Worm (Caenorhabditis elegans) whole organism, L4 larva: ENCODE measurements around the gene F37C12.18.
A peak's percentile ranks its signal among the peaks of the same experiment; 100 is the strongest.

Experiments
- D1046.2 ChIP-seq: fragments of 200-800 bp; sonication (Bioruptor generic); IDR thresholded peaks from 2 replicates; pipeline ENCODE4 v1.3.6; 2022; ENCODE audit warnings: missing genetic modification characterization, missing compliant biosample characterization
- F26F4.8 ChIP-seq: fragments of 200-800 bp; sonication (Bioruptor generic); conservative IDR thresholded peaks from 2 replicates; pipeline ENCODE4 v1.3.6; 2022; ENCODE audit warnings: missing genetic modification characterization, missing compliant biosample characterization
- R02D3.7 ChIP-seq: fragments of 150-350 bp; sonication (generic microtip); optimal IDR thresholded peaks from 3 replicates; lab custom pipeline; 2014; ENCODE audit warnings: missing biosample characterization, missing genetic modification characterization
- ZK337.2 ChIP-seq: fragments of 200-800 bp; sonication (Bioruptor generic); IDR thresholded peaks from 2 replicates; pipeline ENCODE4 v1.3.6; 2022; ENCODE audit warnings: missing genetic modification reagents, missing genetic modification characterization, missing compliant biosample characterization
- ZK546.5 ChIP-seq, 2 experiments: sonication (generic microtip); optimal IDR thresholded peaks; 2 replicates each; lab custom pipeline; 2017; ENCODE audit warnings: missing biosample characterization in 2 of 2, missing genetic modification characterization in 2 of 2
- aha-1 ChIP-seq: fragments of 150-350 bp; peaks from one replicate; lab custom pipeline; 2014; ENCODE audit warnings: missing biosample characterization, missing genetic modification characterization
- ceh-20 ChIP-seq: fragments of 200-800 bp; sonication (Bioruptor generic); IDR thresholded peaks from 2 replicates; pipeline ENCODE4 v1.3.6; 2022; ENCODE audit warnings: missing genetic modification reagents, missing genetic modification characterization, missing compliant biosample characterization
- ceh-28 ChIP-seq: fragments of 150-350 bp; optimal IDR thresholded peaks from 2 replicates; lab custom pipeline; 2014; ENCODE audit warnings: missing biosample characterization, missing genetic modification reagents, missing genetic modification characterization
- ces-1 ChIP-seq: fragments of 150-350 bp; sonication (generic microtip); optimal IDR thresholded peaks from 4 replicates; lab custom pipeline; 2014; ENCODE audit warnings: missing biosample characterization, missing genetic modification reagents, missing genetic modification characterization
- daf-12 ChIP-seq: fragments of 150-350 bp; optimal IDR thresholded peaks from 2 replicates; lab custom pipeline; 2014; ENCODE audit warnings: missing biosample characterization, missing genetic modification reagents, missing genetic modification characterization
- daf-19 ChIP-seq: fragments of 200-800 bp; sonication (Bioruptor generic); conservative IDR thresholded peaks from 2 replicates; pipeline ENCODE4 v1.3.6; 2022; ENCODE audit warnings: missing genetic modification characterization, missing compliant biosample characterization
- dmd-6 ChIP-seq: fragments of 200-800 bp; sonication (Bioruptor generic); IDR thresholded peaks from 2 replicates; pipeline ENCODE4 v1.3.6; 2022; ENCODE audit warnings: missing genetic modification reagents, missing genetic modification characterization, missing compliant biosample characterization
- dmd-8 ChIP-seq: fragments of 200-800 bp; sonication (Bioruptor generic); IDR thresholded peaks from 2 replicates; pipeline ENCODE4 v1.3.6; 2022; ENCODE audit warnings: missing genetic modification characterization, missing compliant biosample characterization
- dmd-9 ChIP-seq: fragments of 200-800 bp; sonication (Bioruptor generic); IDR thresholded peaks from 2 replicates; pipeline ENCODE4 v1.3.6; 2022; ENCODE audit warnings: missing genetic modification reagents, missing genetic modification characterization, missing compliant biosample characterization
- dpl-1 ChIP-seq: fragments of 150-350 bp; optimal IDR thresholded peaks from 2 replicates; lab custom pipeline; 2014; ENCODE audit warnings: missing biosample characterization, missing genetic modification reagents, missing genetic modification characterization
- fos-1 ChIP-seq: fragments of 150-350 bp; optimal IDR thresholded peaks from 2 replicates; lab custom pipeline; 2014; ENCODE audit warnings: missing biosample characterization, missing genetic modification characterization
- gei-8 ChIP-seq: fragments of 200-800 bp; sonication (Bioruptor generic); optimal IDR thresholded peaks from 2 replicates; lab custom pipeline; 2018; ENCODE audit warnings: mild to moderate bottlenecking, missing genetic modification characterization, missing compliant biosample characterization
- hlh-11 ChIP-seq: fragments of 200-800 bp; sonication (Bioruptor generic); optimal IDR thresholded peaks from 2 replicates; lab custom pipeline; 2018; ENCODE audit warnings: mild to moderate bottlenecking, missing genetic modification characterization, missing compliant biosample characterization
- hlh-30 ChIP-seq: sonication (generic microtip); optimal IDR thresholded peaks from 2 replicates; lab custom pipeline; 2017; ENCODE audit warnings: antibody characterized with exemption, mild to moderate bottlenecking, missing genetic modification characterization, missing compliant biosample characterization; ENCODE audit not compliant: insufficient read depth
- lin-1 ChIP-seq: fragments of 200-800 bp; sonication (Bioruptor generic); IDR thresholded peaks from 2 replicates; pipeline ENCODE4 v1.3.6; 2022; ENCODE audit warnings: missing genetic modification reagents, missing genetic modification characterization, missing compliant biosample characterization
- lin-13 ChIP-seq: fragments of 150-350 bp; optimal IDR thresholded peaks from 2 replicates; lab custom pipeline; 2014; ENCODE audit warnings: missing biosample characterization, missing genetic modification reagents, missing genetic modification characterization
- lin-38 ChIP-seq: fragments of 200-800 bp; sonication (Bioruptor generic); IDR thresholded peaks from 2 replicates; pipeline ENCODE4 v1.3.6; 2022; ENCODE audit warnings: missing genetic modification reagents, missing genetic modification characterization, missing compliant biosample characterization
- lsy-2 ChIP-seq, 2 experiments: fragments of 150-350 bp in 1 of 2; sonication (generic microtip) in 1 of 2; optimal IDR thresholded peaks; 2 replicates each; lab custom pipeline; 2014 to 2017; ENCODE audit warnings: missing biosample characterization in 2 of 2, missing genetic modification characterization in 2 of 2
- madf-5 ChIP-seq, 2 experiments: fragments of 200-800 bp; sonication (Bioruptor generic); IDR thresholded peaks; 2 replicates each; pipeline ENCODE4 v1.3.6; 2022; ENCODE audit warnings: missing compliant biosample characterization in 2 of 2, missing genetic modification characterization in 2 of 2
- madf-9 ChIP-seq: fragments of 200-800 bp; sonication (Bioruptor generic); conservative IDR thresholded peaks from 2 replicates; pipeline ENCODE4 v1.3.6; 2022; ENCODE audit warnings: missing genetic modification reagents, missing genetic modification characterization, missing compliant biosample characterization
- mdl-1 ChIP-seq, 2 experiments: fragments of 150-350 bp in 1 of 2; sonication (generic microtip) in 1 of 2; optimal IDR thresholded peaks; 2 replicates each; lab custom pipeline; 2014 to 2017; ENCODE audit warnings: missing biosample characterization in 2 of 2, missing genetic modification characterization in 2 of 2
- mdt-29 ChIP-seq: fragments of 200-800 bp; sonication (Bioruptor generic); IDR thresholded peaks from 2 replicates; pipeline ENCODE4 v1.3.6; 2022; ENCODE audit warnings: missing genetic modification reagents, missing genetic modification characterization, missing compliant biosample characterization
- mes-2 ChIP-seq: sonication (generic microtip); optimal IDR thresholded peaks from 2 replicates; lab custom pipeline; 2016; ENCODE audit warnings: missing genotype, mild to moderate bottlenecking, missing genetic modification characterization, missing compliant biosample characterization; ENCODE audit not compliant: poor library complexity, severe bottlenecking
- nhr-10 ChIP-seq: fragments of 150-350 bp; optimal IDR thresholded peaks from 2 replicates; lab custom pipeline; 2014; ENCODE audit warnings: missing biosample characterization, missing genetic modification characterization
- nhr-102 ChIP-seq: sonication (generic microtip); optimal IDR thresholded peaks from 2 replicates; lab custom pipeline; 2016; ENCODE audit warnings: mild to moderate bottlenecking, missing genetic modification characterization, moderate library complexity, missing compliant biosample characterization
- nhr-11 ChIP-seq: fragments of 150-350 bp; optimal IDR thresholded peaks from 2 replicates; lab custom pipeline; 2014; ENCODE audit warnings: missing biosample characterization, missing genetic modification characterization
- nhr-25 ChIP-seq: sonication (generic microtip); optimal IDR thresholded peaks from 2 replicates; lab custom pipeline; 2017; ENCODE audit warnings: missing genetic modification characterization, mild to moderate bottlenecking, missing compliant biosample characterization, antibody characterized with exemption, moderate library complexity, borderline replicate concordance; ENCODE audit not compliant: insufficient read depth
- nhr-28 ChIP-seq: fragments of 150-350 bp; optimal IDR thresholded peaks from 2 replicates; lab custom pipeline; 2014; ENCODE audit warnings: missing biosample characterization, missing genetic modification characterization
- nhr-41 ChIP-seq: fragments of 200-800 bp; sonication (Bioruptor generic); IDR thresholded peaks from 2 replicates; pipeline ENCODE4 v1.3.6; 2022; ENCODE audit warnings: missing genetic modification reagents, missing genetic modification characterization, missing compliant biosample characterization
- nhr-42 ChIP-seq: fragments of 200-800 bp; sonication (Bioruptor generic); IDR thresholded peaks from 2 replicates; pipeline ENCODE4 v1.3.6; 2022; ENCODE audit warnings: missing genetic modification characterization, missing compliant biosample characterization
- nhr-48 ChIP-seq: sonication (generic microtip); optimal IDR thresholded peaks from 2 replicates; lab custom pipeline; 2016; ENCODE audit warnings: mild to moderate bottlenecking, missing genetic modification characterization, missing compliant biosample characterization
- nhr-6 ChIP-seq: fragments of 150-350 bp; optimal IDR thresholded peaks from 2 replicates; lab custom pipeline; 2014; ENCODE audit warnings: missing biosample characterization, missing genetic modification characterization
- pha-4 ChIP-seq, 2 experiments: fragments of 150-350 bp in 1 of 2; fragments of 200-800 bp in 1 of 2; sonication (Bioruptor generic) in 1 of 2; IDR thresholded peaks in 1 of 2; optimal IDR thresholded peaks in 1 of 2; 2 replicates each; pipeline versions ENCODE4 v1.3.6 to Lab custom; 2014 to 2022; ENCODE audit warnings: missing genetic modification characterization in 2 of 2, missing genetic modification reagents in 2 of 2, missing biosample characterization in 1 of 2, missing compliant biosample characterization in 1 of 2
- pqm-1 ChIP-seq: sonication (generic microtip); optimal IDR thresholded peaks from 2 replicates; lab custom pipeline; 2017; ENCODE audit warnings: missing biosample characterization, missing genetic modification characterization
- saeg-2 ChIP-seq: fragments of 200-800 bp; sonication (Bioruptor generic); IDR thresholded peaks from 2 replicates; pipeline ENCODE4 v1.3.6; 2022; ENCODE audit warnings: missing genetic modification reagents, missing genetic modification characterization, missing compliant biosample characterization
- set-16 ChIP-seq: fragments of 200-800 bp; sonication (Bioruptor generic); IDR thresholded peaks from 2 replicates; pipeline ENCODE4 v1.3.6; 2022; ENCODE audit warnings: missing genetic modification reagents, missing genetic modification characterization, missing compliant biosample characterization
- skn-1 ChIP-seq: fragments of 150-350 bp; optimal IDR thresholded peaks from 2 replicates; lab custom pipeline; 2014; ENCODE audit warnings: missing biosample characterization, missing genetic modification characterization
- snpc-4 ChIP-seq: fragments of 150-350 bp; optimal IDR thresholded peaks from 2 replicates; lab custom pipeline; 2014; ENCODE audit warnings: missing biosample characterization, missing genetic modification characterization
- spr-3 ChIP-seq: fragments of 200-800 bp; sonication (Bioruptor generic); optimal IDR thresholded peaks from 2 replicates; lab custom pipeline; 2018; ENCODE audit warnings: mild to moderate bottlenecking, missing genetic modification characterization, missing compliant biosample characterization
- zfp-2 ChIP-seq: sonication (generic microtip); optimal IDR thresholded peaks from 2 replicates; lab custom pipeline; 2016; ENCODE audit warnings: mild to moderate bottlenecking, missing genetic modification characterization, missing compliant biosample characterization
- zip-11 ChIP-seq: fragments of 200-800 bp; sonication (Bioruptor generic); IDR thresholded peaks from 2 replicates; pipeline ENCODE4 v1.3.6; 2022; ENCODE audit warnings: missing genetic modification characterization, missing compliant biosample characterization
- zip-2 ChIP-seq: fragments of 150-350 bp; optimal IDR thresholded peaks from 2 replicates; lab custom pipeline; 2014; ENCODE audit warnings: missing biosample characterization, missing genetic modification characterization

F37C12.18 gene

DNA sequence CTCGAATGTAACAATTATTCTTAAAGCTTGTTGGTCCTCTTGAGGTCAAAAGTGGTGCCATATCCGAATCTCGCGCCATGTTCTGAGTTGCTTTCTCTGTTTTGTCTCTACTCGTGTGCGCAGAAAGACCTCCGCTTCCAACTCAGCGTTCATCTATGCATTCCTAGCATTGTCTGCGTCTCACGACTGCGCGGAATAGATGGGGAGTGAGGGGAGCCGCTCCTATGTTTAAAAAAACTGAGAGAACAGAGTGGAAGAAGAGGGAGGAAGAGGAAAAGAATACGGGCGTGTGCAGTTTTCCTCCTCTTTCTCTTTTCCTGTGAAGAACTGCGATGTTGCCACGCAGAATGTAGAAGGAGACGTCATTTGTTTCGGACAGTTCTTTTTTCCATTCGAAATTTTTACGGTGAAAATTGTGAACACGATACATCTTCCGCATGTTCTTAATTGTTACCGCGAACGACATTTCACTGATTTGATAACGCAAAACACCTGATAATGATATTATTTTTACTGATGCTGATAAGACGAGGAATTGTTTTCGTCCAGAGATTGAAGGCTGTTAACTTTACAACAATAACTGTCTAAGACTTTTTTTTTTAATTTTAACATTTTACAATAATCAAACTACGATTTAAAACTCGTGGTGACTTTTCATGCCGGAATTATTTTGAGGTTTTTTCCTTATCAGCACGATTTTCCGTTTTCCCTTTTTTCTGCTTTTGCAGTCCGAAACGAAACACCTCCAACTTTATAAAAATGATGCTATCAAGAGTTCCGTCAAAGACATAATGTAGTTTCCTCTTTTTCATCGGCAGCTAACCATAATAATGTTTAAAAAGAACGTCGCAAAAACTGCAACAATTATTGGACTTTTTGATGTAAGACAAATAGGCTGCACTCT lies 28.3 kb downstream of the F37C12.18 start (continued):
- TF ChIP-seq daf-19 (GFP tag; lab: Robert Waterston, UW), result no peak
- TF ChIP-seq hlh-30 (tag; lab: Kevin White, UChicago), result peak; percentile 40
- TF ChIP-seq nhr-42 (GFP tag; lab: Robert Waterston, UW), result no peak
- TF ChIP-seq nhr-10, result no peak
- TF ChIP-seq dmd-9 (GFP tag; lab: Robert Waterston, UW), result no peak
- peak; percentile 31 for TF ChIP-seq set-16 (GFP tag; lab: Robert Waterston, UW)
- TF ChIP-seq ZK337.2 (GFP tag; lab: Robert Waterston, UW), result no peak
- TF ChIP-seq pqm-1, result peak; percentile 84
- no peak for TF ChIP-seq F26F4.8 (GFP tag; lab: Robert Waterston, UW)
- no peak for TF ChIP-seq daf-12 (tag; lab: Kevin White, UChicago)
- no peak for TF ChIP-seq D1046.2 (GFP tag; lab: Robert Waterston, UW)
- TF ChIP-seq saeg-2, result no peak
- TF ChIP-seq nhr-41, result no peak
- TF ChIP-seq nhr-102 (tag; lab: Kevin White, UChicago), result no peak
- TF ChIP-seq ces-1 (GFP tag; lab: Kevin White, UChicago), result no peak
- TF ChIP-seq zfp-2, result no peak
- no peak for TF ChIP-seq spr-3
- no peak for TF ChIP-seq skn-1 (tag; lab: Kevin White, UChicago)
- TF ChIP-seq mdt-29 (GFP tag; lab: Robert Waterston, UW), result no peak

DNA sequence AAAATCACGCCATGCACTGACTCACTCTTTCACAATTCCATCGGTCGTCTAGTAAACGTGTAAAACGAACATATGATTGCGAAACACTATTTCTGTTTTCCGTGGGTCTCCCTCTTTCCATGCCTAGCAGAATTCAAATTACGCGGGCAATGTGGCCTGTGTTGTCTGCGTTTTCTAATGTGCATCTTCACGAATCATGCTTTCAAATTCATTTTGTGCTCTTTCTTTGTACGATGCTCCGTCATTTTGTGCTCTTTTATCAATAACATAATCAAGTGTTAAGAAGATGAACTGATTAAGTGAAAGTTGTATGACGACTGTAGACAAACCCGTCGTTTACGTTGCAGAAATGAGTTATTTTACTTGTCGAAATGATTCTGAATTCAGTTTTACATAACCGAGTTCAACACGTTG lies 29.4 kb downstream of the F37C12.18 start:
- TF ChIP-seq madf-9 (GFP tag; lab: Robert Waterston, UW) (no peak), madf-5 (GFP tag; IDR thresholded peaks at IDR 0.05; lab: Robert Waterston, UW) (no peak), nhr-48 (tag; lab: Kevin White, UChicago) (peak; percentile 60), ceh-20 (GFP tag; lab: Robert Waterston, UW) (no peak), fos-1 (no peak), pha-4 (GFP tag; IDR thresholded peaks at IDR 0.05; lab: Robert Waterston, UW) (no peak), pha-4 (tag; optimal IDR thresholded peaks at IDR 0.05; lab: Kevin White, UChicago) (peak; percentile 9), lin-13 (peak; percentile 49), pqm-1 (peak; percentile 96), mdl-1 (tag; optimal IDR thresholded peaks at IDR 0.05; lab: Kevin White, UChicago) (peak in 1 of 2 experiments; percentile 83), saeg-2 (peak; percentile 58; the same call in 1 of the 2 replicates), hlh-30 (tag; lab: Kevin White, UChicago) (peak; percentile 68), lin-38 (GFP tag; lab: Robert Waterston, UW) (peak; percentile 26), dpl-1 (GFP tag; lab: Kevin White, UChicago) (peak; percentile 69), dmd-6 (GFP tag; lab: Robert Waterston, UW) (peak; percentile 92), lsy-2 (tag; optimal IDR thresholded peaks at IDR 0.05; lab: Kevin White, UChicago) (peak in 1 of 2 experiments; percentile 70), lin-1 (peak; percentile 67), daf-12 (tag; lab: Kevin White, UChicago) (no peak), snpc-4 (tag; lab: Kevin White, UChicago) (no peak), nhr-6 (peak; percentile 58), aha-1 (tag; lab: Kevin White, UChicago) (peak; percentile 55), nhr-25 (tag; lab: Kevin White, UChicago) (no peak), ZK546.5 (tag; optimal IDR thresholded peaks at IDR 0.05; lab: Kevin White, UChicago) (no peak), hlh-11 (peak; percentile 89), ceh-28 (no peak), nhr-28 (tag; lab: Kevin White, UChicago) (peak; percentile 87), zfp-2 (no peak), gei-8 (GFP tag; lab: Kevin White, UChicago) (peak; percentile 53), dmd-8 (GFP tag; lab: Robert Waterston, UW) (no peak), R02D3.7 (tag; lab: Kevin White, UChicago) (no peak), mes-2 (tag; lab: Kevin White, UChicago) (peak; percentile 63), nhr-11 (peak; percentile 35), zip-11 (GFP tag; lab: Robert Waterston, UW) (no peak), zip-2 (tag; lab: Kevin White, UChicago) (no peak)
